Fruit fly (Drosophila melanogaster) whole organism, embryonic: Measurements from ENCODE around the gene CG42258.

ENCODE experiments used
- BtbVII ChIP-seq: fragments of 200-800 bp; sonication (Bioruptor generic); optimal IDR thresholded peaks from 3 replicates; lab custom pipeline; 2017; ENCODE audit warnings: missing biosample characterization, mild to moderate bottlenecking, missing genetic modification characterization
- Bteb2 ChIP-seq: fragments of 200-800 bp; sonication (Bioruptor generic); optimal IDR thresholded peaks from 2 replicates; lab custom pipeline; 2016; ENCODE audit warnings: missing biosample characterization, missing genetic modification characterization
- CG10147 ChIP-seq: fragments of 200-800 bp; sonication (Bioruptor generic); optimal IDR thresholded peaks from 2 replicates; lab custom pipeline; 2019; ENCODE audit warnings: missing biosample characterization, mild to moderate bottlenecking, missing genetic modification characterization, moderate library complexity
- CG10209 ChIP-seq: fragments of 200-800 bp; sonication (Bioruptor generic); optimal IDR thresholded peaks from 3 replicates; lab custom pipeline; 2017; ENCODE audit warnings: missing biosample characterization, mild to moderate bottlenecking, missing genetic modification characterization, missing genetic modification reagents
- CG10979 ChIP-seq: fragments of 200-800 bp; sonication (Bioruptor generic); optimal IDR thresholded peaks from 2 replicates; lab custom pipeline; 2018; ENCODE audit warnings: missing biosample characterization, mild to moderate bottlenecking, missing genetic modification characterization, moderate library complexity
- CG12769 ChIP-seq: fragments of 200-800 bp; sonication (Bioruptor generic); optimal IDR thresholded peaks from 2 replicates; lab custom pipeline; 2019; ENCODE audit warnings: missing biosample characterization, mild to moderate bottlenecking, missing genetic modification characterization, moderate library complexity
- CG13775 ChIP-seq: fragments of 200-800 bp; sonication (Bioruptor generic); optimal IDR thresholded peaks from 3 replicates; lab custom pipeline; 2017; ENCODE audit warnings: missing biosample characterization, mild to moderate bottlenecking, missing genetic modification characterization
- CG14441 ChIP-seq: fragments of 200-800 bp; sonication (Bioruptor generic); IDR thresholded peaks from 2 replicates; pipeline ENCODE4 v1.3.6; 2022; ENCODE audit warnings: missing biosample characterization, missing genetic modification characterization
- CG1603 ChIP-seq: fragments of 200-800 bp; sonication (Bioruptor generic); optimal IDR thresholded peaks from 2 replicates; lab custom pipeline; 2019; ENCODE audit warnings: missing biosample characterization, mild to moderate bottlenecking, missing genetic modification characterization, moderate library complexity
- CG16815 ChIP-seq: fragments of 200-800 bp; sonication (Bioruptor generic); optimal IDR thresholded peaks from 3 replicates; lab custom pipeline; 2017; ENCODE audit warnings: missing biosample characterization, mild to moderate bottlenecking, missing genetic modification characterization
- CG17568 ChIP-seq: fragments of 200-800 bp; sonication (Bioruptor generic); optimal IDR thresholded peaks from 2 replicates; lab custom pipeline; 2018; ENCODE audit warnings: missing biosample characterization, mild to moderate bottlenecking, missing genetic modification characterization, moderate library complexity
- CG17829 ChIP-seq: fragments of 200-800 bp; optimal IDR thresholded peaks from 2 replicates; lab custom pipeline; 2019; ENCODE audit warnings: missing biosample characterization, mild to moderate bottlenecking, missing genetic modification characterization, moderate library complexity
- CG1792 ChIP-seq: fragments of 200-800 bp; sonication (Bioruptor generic); optimal IDR thresholded peaks from 2 replicates; lab custom pipeline; 2016; ENCODE audit warnings: missing biosample characterization, missing genetic modification characterization
- CG2678 ChIP-seq: fragments of 200-800 bp; sonication (Bioruptor generic); optimal IDR thresholded peaks from 3 replicates; lab custom pipeline; 2019; ENCODE audit warnings: missing biosample characterization, mild to moderate bottlenecking, missing genetic modification characterization, moderate library complexity
- CG30403 ChIP-seq: fragments of 200-800 bp; sonication (Bioruptor generic); optimal IDR thresholded peaks from 3 replicates; lab custom pipeline; 2016; ENCODE audit warnings: missing biosample characterization, missing genetic modification characterization
- CG3281 ChIP-seq: fragments of 200-800 bp; sonication (Bioruptor generic); optimal IDR thresholded peaks from 3 replicates; lab custom pipeline; 2017; ENCODE audit warnings: missing biosample characterization, mild to moderate bottlenecking, missing genetic modification characterization
- CG4424 ChIP-seq: fragments of 200-800 bp; sonication (Bioruptor generic); optimal IDR thresholded peaks from 3 replicates; lab custom pipeline; 2016; ENCODE audit warnings: missing biosample characterization, missing genetic modification characterization
- CG5953 ChIP-seq: fragments of 200-800 bp; sonication (Bioruptor generic); IDR thresholded peaks from 2 replicates; pipeline ENCODE4 v1.3.6; 2022; ENCODE audit warnings: missing biosample characterization, missing genetic modification characterization
- CG6765 ChIP-seq: fragments of 200-800 bp; sonication (Bioruptor generic); optimal IDR thresholded peaks from 3 replicates; lab custom pipeline; 2017; ENCODE audit warnings: missing biosample characterization, mild to moderate bottlenecking, missing genetic modification characterization
- CG8478 ChIP-seq: fragments of >200 bp; optimal IDR thresholded peaks from 2 replicates; lab custom pipeline; 2018
- CG8924 ChIP-seq: fragments of 200-800 bp; optimal IDR thresholded peaks from 3 replicates; lab custom pipeline; 2019; ENCODE audit warnings: missing biosample characterization, mild to moderate bottlenecking, missing genetic modification characterization, moderate library complexity
- CG9817 ChIP-seq: fragments of 200-800 bp; sonication (Bioruptor generic); optimal IDR thresholded peaks from 2 replicates; lab custom pipeline; 2018; ENCODE audit warnings: missing biosample characterization, mild to moderate bottlenecking, missing genetic modification characterization, moderate library complexity
- Camta ChIP-seq: fragments of 200-800 bp; sonication (Bioruptor generic); optimal IDR thresholded peaks from 2 replicates; lab custom pipeline; 2016; ENCODE audit warnings: missing biosample characterization, missing genetic modification characterization
- CoRest ChIP-seq: fragments of 200-800 bp; sonication (Bioruptor generic); optimal IDR thresholded peaks from 3 replicates; lab custom pipeline; 2018; ENCODE audit warnings: missing biosample characterization, mild to moderate bottlenecking, missing genetic modification characterization, moderate library complexity
- E2f1 ChIP-seq: fragments of 200-800 bp; sonication (Bioruptor generic); IDR thresholded peaks from 2 replicates; pipeline ENCODE4 v1.3.6; 2022; ENCODE audit warnings: missing biosample characterization, missing genetic modification characterization
- Elba2 ChIP-seq: fragments of 200-800 bp; sonication (Bioruptor generic); optimal IDR thresholded peaks from 3 replicates; lab custom pipeline; 2016; ENCODE audit warnings: missing biosample characterization, missing genetic modification characterization
- Fer3 ChIP-seq: fragments of 200-800 bp; sonication (Bioruptor generic); optimal IDR thresholded peaks from 2 replicates; lab custom pipeline; 2018; ENCODE audit warnings: missing biosample characterization, mild to moderate bottlenecking, missing genetic modification characterization, moderate library complexity
- Hand ChIP-seq: fragments of 200-800 bp; sonication (Bioruptor generic); optimal IDR thresholded peaks from 2 replicates; lab custom pipeline; 2017; ENCODE audit warnings: mild to moderate bottlenecking, missing biosample characterization, missing genetic modification reagents, missing genetic modification characterization
- Hsf ChIP-seq: fragments of 200-800 bp; sonication (Bioruptor generic); optimal IDR thresholded peaks from 3 replicates; lab custom pipeline; 2016; ENCODE audit warnings: missing biosample characterization, missing genetic modification characterization
- NFAT ChIP-seq: fragments of 200-800 bp; sonication (Bioruptor generic); IDR thresholded peaks from 2 replicates; pipeline ENCODE4 v1.3.6; 2022; ENCODE audit warnings: missing biosample characterization, missing genetic modification characterization
- NfI ChIP-seq: fragments of 200-800 bp; sonication (Bioruptor generic); optimal IDR thresholded peaks from 3 replicates; lab custom pipeline; 2018; ENCODE audit warnings: missing biosample characterization, mild to moderate bottlenecking, missing genetic modification characterization, moderate library complexity
- Ravus ChIP-seq: fragments of 200-800 bp; sonication (Bioruptor generic); IDR thresholded peaks from 2 replicates; pipeline ENCODE4 v1.3.6; 2022; ENCODE audit warnings: missing biosample characterization, missing genetic modification characterization
- Sry-δ ChIP-seq: fragments of 200-800 bp; sonication (Bioruptor generic); optimal IDR thresholded peaks from 2 replicates; lab custom pipeline; 2016; ENCODE audit warnings: missing biosample characterization, missing genetic modification characterization
- ap ChIP-seq: fragments of 200-800 bp; sonication (Bioruptor generic); IDR thresholded peaks from 2 replicates; pipeline ENCODE4 v1.3.6; 2022; ENCODE audit warnings: missing biosample characterization, missing genetic modification characterization
- caup ChIP-seq: fragments of 200-800 bp; sonication (Bioruptor generic); optimal IDR thresholded peaks from 3 replicates; lab custom pipeline; 2017; ENCODE audit warnings: missing biosample characterization, mild to moderate bottlenecking, missing genetic modification characterization, moderate library complexity; ENCODE audit not compliant: severe bottlenecking
- chinmo ChIP-seq: fragments of 200-800 bp; sonication (Bioruptor generic); IDR thresholded peaks from 4 replicates; pipeline ENCODE4 v1.3.6; 2022; ENCODE audit warnings: missing biosample characterization, missing genetic modification characterization; ENCODE audit not compliant: partially characterized antibody
- chm ChIP-seq: fragments of 200-800 bp; sonication (Bioruptor generic); IDR thresholded peaks from 2 replicates; pipeline ENCODE4 v1.3.6; 2022; ENCODE audit warnings: missing biosample characterization, missing genetic modification characterization
- cwo ChIP-seq: fragments of 200-800 bp; sonication (Bioruptor generic); optimal IDR thresholded peaks from 3 replicates; lab custom pipeline; 2017; ENCODE audit warnings: missing biosample characterization, missing genetic modification characterization, mild to moderate bottlenecking, moderate library complexity, missing genetic modification reagents
- eve ChIP-seq, 2 experiments: fragments of >200 bp; optimal IDR thresholded peaks; 2 replicates each; lab custom pipeline; 2017; ENCODE audit warnings: missing biosample characterization in 2 of 2, missing genetic modification characterization in 2 of 2
- fu2 ChIP-seq: fragments of 200-800 bp; sonication (Bioruptor generic); optimal IDR thresholded peaks from 2 replicates; lab custom pipeline; 2016; ENCODE audit warnings: missing biosample characterization, missing genetic modification characterization
- grau ChIP-seq: fragments of 200-800 bp; optimal IDR thresholded peaks from 3 replicates; lab custom pipeline; 2019; ENCODE audit warnings: missing biosample characterization, mild to moderate bottlenecking, missing genetic modification characterization, moderate library complexity
- odd ChIP-seq: fragments of 200-800 bp; sonication (Bioruptor generic); optimal IDR thresholded peaks from 2 replicates; lab custom pipeline; 2017; ENCODE audit warnings: missing biosample characterization, mild to moderate bottlenecking, missing genetic modification characterization
- peb ChIP-seq: fragments of 200-800 bp; sonication (Bioruptor generic); IDR thresholded peaks from 2 replicates; pipeline ENCODE4 v1.3.6; 2022; ENCODE audit warnings: missing biosample characterization, missing genetic modification characterization
- sd ChIP-seq: fragments of 200-800 bp; sonication (Bioruptor generic); optimal IDR thresholded peaks from 3 replicates; lab custom pipeline; 2018; ENCODE audit warnings: missing biosample characterization, mild to moderate bottlenecking, missing genetic modification characterization, moderate library complexity
- sim ChIP-seq: fragments of 200-800 bp; sonication (Bioruptor generic); IDR thresholded peaks from 2 replicates; pipeline ENCODE4 v1.3.6; 2022; ENCODE audit warnings: missing biosample characterization, missing genetic modification characterization
- tin ChIP-seq: fragments of 200-800 bp; sonication (Bioruptor generic); optimal IDR thresholded peaks from 3 replicates; lab custom pipeline; 2016; ENCODE audit warnings: missing biosample characterization, missing genetic modification characterization
- tna ChIP-seq: fragments of 200-800 bp; sonication (Bioruptor generic); IDR thresholded peaks from 2 replicates; pipeline ENCODE4 v1.3.6; 2022; ENCODE audit warnings: missing biosample characterization, missing genetic modification characterization; ENCODE audit not compliant: partially characterized antibody
- zen2 ChIP-seq: fragments of 200-800 bp; sonication (Bioruptor generic); IDR thresholded peaks from 3 replicates; pipeline ENCODE4 v1.3.6; 2022; ENCODE audit warnings: missing biosample characterization, missing genetic modification characterization; ENCODE audit not compliant: partially characterized antibody
- zfh2 ChIP-seq: fragments of 200-800 bp; sonication (Bioruptor generic); optimal IDR thresholded peaks from 2 replicates; lab custom pipeline; 2016; ENCODE audit warnings: missing biosample characterization, missing genetic modification characterization

The CG42258 gene

dm6 chrX:12466541-12467240, 3.4 kb downstream of the CG42258 start (continued):
- TF ChIP-seq CG10209 (GFP tag; lab: Kevin White, UChicago): peak; percentile 46
- no peak for TF ChIP-seq CG8924 (tag; lab: Kevin White, UChicago)
- no peak for TF ChIP-seq CG1603 (tag; lab: Kevin White, UChicago)
- peak; percentile 45 for TF ChIP-seq CG4424 (GFP tag; lab: Kevin White, UChicago)
- TF ChIP-seq CG8478 (lab: Kevin White, UChicago): no peak
- no peak for TF ChIP-seq Sry-δ (GFP tag; lab: Kevin White, UChicago)
- TF ChIP-seq Hand (GFP tag; lab: Kevin White, UChicago): peak; percentile 52
- peak; percentile 10 for TF ChIP-seq fu2 (GFP tag; lab: Kevin White, UChicago)
- no peak for TF ChIP-seq CG5953 (GFP tag; lab: Robert Waterston, UW)
- peak; percentile 43 for TF ChIP-seq caup
- peak; percentile 22 for TF ChIP-seq CG6765 (GFP tag; lab: Kevin White, UChicago)
- peak; percentile 15 for TF ChIP-seq CG17829 (tag; lab: Kevin White, UChicago)
- TF ChIP-seq CG10979 (tag; lab: Kevin White, UChicago): peak; percentile 43
- TF ChIP-seq Ravus (GFP tag; lab: Robert Waterston, UW): no peak
- TF ChIP-seq zfh2: peak; percentile 40
- peak; percentile 28 for TF ChIP-seq cwo (GFP tag; lab: Kevin White, UChicago)
- TF ChIP-seq peb (GFP tag; lab: Robert Waterston, UW): no peak
- TF ChIP-seq odd: peak; percentile 39
- peak; percentile 35 for TF ChIP-seq Hsf (GFP tag; lab: Kevin White, UChicago)
- peak; percentile 2 for TF ChIP-seq Fer3 (tag; lab: Kevin White, UChicago)
- peak; percentile 22; the same call in 1 of the 2 replicates for TF ChIP-seq E2f1 (GFP tag; lab: Robert Waterston, UW)
- TF ChIP-seq tna (GFP tag; lab: Robert Waterston, UW): no peak
- TF ChIP-seq Camta (GFP tag; lab: Kevin White, UChicago): no peak
- 0 out of 2 replicates have a peak, but pooled peaks have one; percentile 23 for TF ChIP-seq ap
- peak; percentile 65 for TF ChIP-seq CG30403
- TF ChIP-seq chinmo (GFP tag; lab: Robert Waterston, UW): no peak
- TF ChIP-seq BtbVII (GFP tag; lab: Kevin White, UChicago): peak; percentile 44
- TF ChIP-seq CG1792 (GFP tag; lab: Kevin White, UChicago): peak; percentile 17
- TF ChIP-seq sim (GFP tag; lab: Robert Waterston, UW): no peak
- peak; percentile 34 for TF ChIP-seq Bteb2 (GFP tag; lab: Kevin White, UChicago)
- no peak for TF ChIP-seq sd (tag; lab: Kevin White, UChicago)
- peak; percentile 17 for TF ChIP-seq CG12769 (tag; lab: Kevin White, UChicago)
- TF ChIP-seq eve (GFP tag; optimal IDR thresholded peaks at IDR 0.05; lab: Kevin White, UChicago): peak in 1 of 2 experiments; percentile 83
- peak; percentile 82 for TF ChIP-seq Elba2 (GFP tag; lab: Kevin White, UChicago)
- TF ChIP-seq NfI: peak; percentile 49
- peak; percentile 39 for TF ChIP-seq tin (GFP tag; lab: Kevin White, UChicago)
- peak; percentile 21 for TF ChIP-seq CG13775 (GFP tag; lab: Kevin White, UChicago)
- peak; percentile 56 for TF ChIP-seq CG10147
- peak; percentile 53 for TF ChIP-seq CoRest
- TF ChIP-seq CG9817 (tag; lab: Kevin White, UChicago): peak; percentile 39
- peak; percentile 72 for TF ChIP-seq CG2678 (tag; lab: Kevin White, UChicago)
- no peak for TF ChIP-seq zen2
- TF ChIP-seq CG14441 (GFP tag; lab: Robert Waterston, UW): 0 out of 2 replicates have a peak, but pooled peaks have one; percentile 43
- no peak for TF ChIP-seq CG17568 (GFP tag; lab: Kevin White, UChicago)
- TF ChIP-seq NFAT: no peak
- peak; percentile 82 for TF ChIP-seq grau (tag; lab: Kevin White, UChicago)
- no peak for TF ChIP-seq chm (GFP tag; lab: Robert Waterston, UW)
- TF ChIP-seq CG3281 (GFP tag; lab: Kevin White, UChicago): peak; percentile 61
- TF ChIP-seq CG16815 (GFP tag; lab: Kevin White, UChicago): no peak
